Fruit fly (Drosophila melanogaster) whole organism, embryonic: ENCODE measurements around the gene CG18268.
A peak's percentile ranks its signal among the peaks of the same experiment; 100 is the strongest.

ENCODE experiments used
- Awh ChIP-seq: fragments of 200-800 bp; sonication (Bioruptor generic); IDR thresholded peaks from 2 replicates; pipeline ENCODE4, ENCODE4 v1.3.6; 2022; ENCODE audit warnings: missing biosample characterization, missing genetic modification characterization
- BtbVII ChIP-seq: fragments of 200-800 bp; sonication (Bioruptor generic); optimal IDR thresholded peaks from 3 replicates; lab custom pipeline; 2017; ENCODE audit warnings: missing biosample characterization, mild to moderate bottlenecking, missing genetic modification characterization
- Bteb2 ChIP-seq: fragments of 200-800 bp; sonication (Bioruptor generic); optimal IDR thresholded peaks from 2 replicates; lab custom pipeline; 2016; ENCODE audit warnings: missing biosample characterization, missing genetic modification characterization
- CG12744 ChIP-seq: fragments of 200-800 bp; sonication (Bioruptor generic); optimal IDR thresholded peaks from 2 replicates; lab custom pipeline; 2016; ENCODE audit warnings: missing biosample characterization, missing genetic modification characterization
- CG14050 ChIP-seq: fragments of 200-800 bp; sonication (Bioruptor generic); IDR thresholded peaks from 3 replicates; pipeline ENCODE4 v1.3.6; 2022; ENCODE audit warnings: missing biosample characterization, missing genetic modification characterization
- CG15514 ChIP-seq: fragments of 200-800 bp; sonication (Bioruptor generic); optimal IDR thresholded peaks from 3 replicates; lab custom pipeline; 2017; ENCODE audit warnings: missing biosample characterization, missing genetic modification characterization, mild to moderate bottlenecking, moderate library complexity, missing genetic modification reagents
- CG1602 ChIP-seq: fragments of 200-800 bp; sonication (Bioruptor generic); optimal IDR thresholded peaks from 3 replicates; lab custom pipeline; 2016; ENCODE audit warnings: missing biosample characterization, missing genetic modification characterization
- CG2875 ChIP-seq: fragments of 200-800 bp; sonication (Bioruptor generic); optimal IDR thresholded peaks from 2 replicates; lab custom pipeline; 2017; ENCODE audit warnings: missing biosample characterization, mild to moderate bottlenecking, missing genetic modification characterization, missing genetic modification reagents
- CG30020 ChIP-seq: fragments of 200-800 bp; optimal IDR thresholded peaks from 2 replicates; lab custom pipeline; 2019; ENCODE audit warnings: missing biosample characterization, mild to moderate bottlenecking, missing genetic modification characterization, moderate library complexity
- CG30403 ChIP-seq: fragments of 200-800 bp; sonication (Bioruptor generic); optimal IDR thresholded peaks from 3 replicates; lab custom pipeline; 2016; ENCODE audit warnings: missing biosample characterization, missing genetic modification characterization
- CG31441 ChIP-seq: fragments of 200-800 bp; sonication (Bioruptor generic); IDR thresholded peaks from 2 replicates; pipeline ENCODE4 v1.3.6; 2022; ENCODE audit warnings: missing biosample characterization, missing genetic modification characterization
- CG32532 ChIP-seq: fragments of 200-800 bp; sonication (Bioruptor generic); IDR thresholded peaks from 2 replicates; pipeline ENCODE4 v1.3.6; 2022; ENCODE audit warnings: missing biosample characterization, missing genetic modification characterization
- CG33213 ChIP-seq: fragments of 200-800 bp; sonication (Bioruptor generic); optimal IDR thresholded peaks from 3 replicates; lab custom pipeline; 2016; ENCODE audit warnings: missing biosample characterization, missing genetic modification characterization
- CG34422 ChIP-seq: fragments of 200-800 bp; sonication (Bioruptor generic); IDR thresholded peaks from 3 replicates; pipeline ENCODE4 v1.3.6; 2022; ENCODE audit warnings: missing biosample characterization, missing genetic modification characterization
- CG43689 ChIP-seq: fragments of 200-800 bp; sonication (Bioruptor generic); IDR thresholded peaks from 2 replicates; pipeline ENCODE4 v1.3.6; 2022; ENCODE audit warnings: missing biosample characterization, missing genetic modification characterization
- CG4617 ChIP-seq: fragments of 200-800 bp; sonication (Bioruptor generic); optimal IDR thresholded peaks from 3 replicates; lab custom pipeline; 2016; ENCODE audit warnings: missing biosample characterization, missing genetic modification characterization, borderline replicate concordance
- CG6254 ChIP-seq: fragments of 200-800 bp; sonication (Bioruptor generic); optimal IDR thresholded peaks from 3 replicates; lab custom pipeline; 2017; ENCODE audit warnings: mild to moderate bottlenecking, missing biosample characterization, missing genetic modification reagents, missing genetic modification characterization
- Chrac-16 ChIP-seq: fragments of 200-800 bp; sonication (Bioruptor generic); optimal IDR thresholded peaks from 3 replicates; lab custom pipeline; 2016; ENCODE audit warnings: missing biosample characterization, missing genetic modification characterization
- D19B ChIP-seq: fragments of 200-800 bp; sonication (Bioruptor generic); optimal IDR thresholded peaks from 2 replicates; lab custom pipeline; 2017; ENCODE audit warnings: missing biosample characterization, mild to moderate bottlenecking, missing genetic modification characterization
- Fer3 ChIP-seq: fragments of 200-800 bp; sonication (Bioruptor generic); optimal IDR thresholded peaks from 2 replicates; lab custom pipeline; 2018; ENCODE audit warnings: missing biosample characterization, mild to moderate bottlenecking, missing genetic modification characterization, moderate library complexity
- Hmx ChIP-seq: fragments of 200-800 bp; sonication (Bioruptor generic); optimal IDR thresholded peaks from 2 replicates; lab custom pipeline; 2016; ENCODE audit warnings: missing biosample characterization, missing genetic modification characterization
- Kr ChIP-seq: fragments of 200-800 bp; sonication (Bioruptor generic); optimal IDR thresholded peaks from 2 replicates; lab custom pipeline; 2017; ENCODE audit warnings: missing biosample characterization, mild to moderate bottlenecking, missing genetic modification characterization
- Nf-YB ChIP-seq: fragments of 200-800 bp; sonication (Bioruptor generic); optimal IDR thresholded peaks from 3 replicates; lab custom pipeline; 2019; ENCODE audit warnings: missing biosample characterization, mild to moderate bottlenecking, missing genetic modification characterization, moderate library complexity
- NfI ChIP-seq: fragments of 200-800 bp; sonication (Bioruptor generic); optimal IDR thresholded peaks from 3 replicates; lab custom pipeline; 2018; ENCODE audit warnings: missing biosample characterization, mild to moderate bottlenecking, missing genetic modification characterization, moderate library complexity
- PHDP ChIP-seq: fragments of 200-800 bp; sonication (Bioruptor generic); optimal IDR thresholded peaks from 3 replicates; lab custom pipeline; 2018; ENCODE audit warnings: missing biosample characterization, mild to moderate bottlenecking, missing genetic modification characterization, moderate library complexity
- Ravus ChIP-seq: fragments of 200-800 bp; sonication (Bioruptor generic); IDR thresholded peaks from 2 replicates; pipeline ENCODE4 v1.3.6; 2022; ENCODE audit warnings: missing biosample characterization, missing genetic modification characterization
- Sox100B ChIP-seq: fragments of 200-800 bp; sonication (Bioruptor generic); optimal IDR thresholded peaks from 3 replicates; lab custom pipeline; 2018; ENCODE audit warnings: missing biosample characterization, mild to moderate bottlenecking, missing genetic modification characterization
- Sox102F ChIP-seq: fragments of 200-800 bp; sonication (Bioruptor generic); optimal IDR thresholded peaks from 2 replicates; lab custom pipeline; 2018; ENCODE audit warnings: missing biosample characterization, mild to moderate bottlenecking, missing genetic modification characterization, moderate library complexity
- Tbp ChIP-seq: fragments of >200 bp; optimal IDR thresholded peaks from 2 replicates; lab custom pipeline; 2018; ENCODE audit warnings: missing biosample characterization, missing genetic modification characterization
- ab ChIP-seq: fragments of 200-800 bp; sonication (Bioruptor generic); optimal IDR thresholded peaks from 2 replicates; lab custom pipeline; 2016; ENCODE audit warnings: missing biosample characterization, missing genetic modification characterization
- bowl ChIP-seq: fragments of 200-800 bp; sonication (Bioruptor generic); IDR thresholded peaks from 2 replicates; pipeline ENCODE4 v1.3.6; 2022; ENCODE audit warnings: missing biosample characterization, missing genetic modification characterization
- br ChIP-seq: fragments of >200 bp; optimal IDR thresholded peaks from 2 replicates; lab custom pipeline; 2017
- caup ChIP-seq: fragments of 200-800 bp; sonication (Bioruptor generic); optimal IDR thresholded peaks from 3 replicates; lab custom pipeline; 2017; ENCODE audit warnings: missing biosample characterization, mild to moderate bottlenecking, missing genetic modification characterization, moderate library complexity; ENCODE audit not compliant: severe bottlenecking
- chn ChIP-seq: fragments of 200-800 bp; sonication (Bioruptor generic); optimal IDR thresholded peaks from 2 replicates; lab custom pipeline; 2016; ENCODE audit warnings: missing biosample characterization, missing genetic modification characterization
- ci ChIP-seq: fragments of 200-800 bp; sonication (Bioruptor generic); IDR thresholded peaks from 3 replicates; pipeline ENCODE4 v1.3.6; 2022; ENCODE audit warnings: missing biosample characterization, missing genetic modification characterization
- dan ChIP-seq: fragments of 200-800 bp; sonication (Bioruptor generic); IDR thresholded peaks from 2 replicates; pipeline ENCODE4 v1.3.6; 2022; ENCODE audit warnings: missing biosample characterization, missing genetic modification characterization
- dpn ChIP-seq, 2 experiments: fragments of 200-800 bp; sonication (Bioruptor generic); optimal IDR thresholded peaks; 3 replicates each; lab custom pipeline; 2016; ENCODE audit warnings: missing biosample characterization in 2 of 2, missing genetic modification characterization in 2 of 2
- inv ChIP-seq: fragments of 200-800 bp; sonication (Bioruptor generic); IDR thresholded peaks from 2 replicates; pipeline ENCODE4 v1.3.6; 2022; ENCODE audit warnings: missing biosample characterization, missing genetic modification characterization; ENCODE audit not compliant: partially characterized antibody
- lmd ChIP-seq: fragments of 200-800 bp; sonication (Bioruptor generic); IDR thresholded peaks from 2 replicates; pipeline ENCODE4 v1.3.6; 2022; ENCODE audit warnings: missing biosample characterization, missing genetic modification characterization
- lov ChIP-seq, 2 experiments: fragments of 200-800 bp in 1 of 2; fragments of >200 bp in 1 of 2; sonication (Bioruptor generic) in 1 of 2; IDR thresholded peaks in 1 of 2; optimal IDR thresholded peaks in 1 of 2; 2 replicates in 1 of 2; 3 replicates in 1 of 2; pipeline versions ENCODE4 v1.3.6 to Lab custom; 2017 to 2022; ENCODE audit warnings: missing biosample characterization in 1 of 2, missing genetic modification characterization in 1 of 2
- phol ChIP-seq: fragments of 200-800 bp; sonication (Bioruptor generic); optimal IDR thresholded peaks from 3 replicates; lab custom pipeline; 2018; ENCODE audit warnings: missing biosample characterization, mild to moderate bottlenecking, missing genetic modification characterization, moderate library complexity
- repo ChIP-seq: fragments of 200-800 bp; sonication (Bioruptor generic); optimal IDR thresholded peaks from 2 replicates; lab custom pipeline; 2016; ENCODE audit warnings: missing biosample characterization, missing genetic modification characterization
- ro ChIP-seq: fragments of 200-800 bp; sonication (Bioruptor generic); IDR thresholded peaks from 2 replicates; pipeline ENCODE4 v1.3.6; 2022; ENCODE audit warnings: missing biosample characterization, missing genetic modification characterization
- sc ChIP-seq, 3 experiments: fragments of >200 bp in 2 of 3; fragments of 200-800 bp in 1 of 3; sonication (Bioruptor generic) in 1 of 3; optimal IDR thresholded peaks; 2 replicates in 2 of 3; 3 replicates in 1 of 3; lab custom pipeline; 2017; ENCODE audit warnings: mild to moderate bottlenecking in 1 of 3, missing biosample characterization in 1 of 3, missing genetic modification characterization in 1 of 3, missing genetic modification reagents in 1 of 3
- schlank ChIP-seq: fragments of 200-800 bp; sonication (Bioruptor generic); optimal IDR thresholded peaks from 2 replicates; lab custom pipeline; 2018; ENCODE audit warnings: missing biosample characterization, mild to moderate bottlenecking, missing genetic modification characterization
- sima ChIP-seq: fragments of 200-800 bp; sonication (Bioruptor generic); optimal IDR thresholded peaks from 2 replicates; lab custom pipeline; 2016; ENCODE audit warnings: missing biosample characterization, missing genetic modification characterization
- stwl ChIP-seq: fragments of 200-800 bp; sonication (Bioruptor generic); optimal IDR thresholded peaks from 3 replicates; lab custom pipeline; 2018; ENCODE audit warnings: missing biosample characterization, mild to moderate bottlenecking, missing genetic modification characterization, moderate library complexity
- toy ChIP-seq: fragments of 200-800 bp; sonication (Bioruptor generic); IDR thresholded peaks from 2 replicates; pipeline ENCODE4 v1.3.6; 2022; ENCODE audit warnings: missing biosample characterization, missing genetic modification characterization
- tx ChIP-seq: fragments of 200-800 bp; sonication (Bioruptor generic); optimal IDR thresholded peaks from 2 replicates; lab custom pipeline; 2016; ENCODE audit warnings: missing biosample characterization, missing genetic modification characterization
- yki ChIP-seq: fragments of >200 bp; optimal IDR thresholded peaks from 3 replicates; lab custom pipeline; 2018
- zen ChIP-seq: fragments of 200-800 bp; sonication (Bioruptor generic); optimal IDR thresholded peaks from 3 replicates; lab custom pipeline; 2018; ENCODE audit warnings: missing biosample characterization, mild to moderate bottlenecking, missing genetic modification characterization, moderate library complexity

CG18268 gene

DNA sequence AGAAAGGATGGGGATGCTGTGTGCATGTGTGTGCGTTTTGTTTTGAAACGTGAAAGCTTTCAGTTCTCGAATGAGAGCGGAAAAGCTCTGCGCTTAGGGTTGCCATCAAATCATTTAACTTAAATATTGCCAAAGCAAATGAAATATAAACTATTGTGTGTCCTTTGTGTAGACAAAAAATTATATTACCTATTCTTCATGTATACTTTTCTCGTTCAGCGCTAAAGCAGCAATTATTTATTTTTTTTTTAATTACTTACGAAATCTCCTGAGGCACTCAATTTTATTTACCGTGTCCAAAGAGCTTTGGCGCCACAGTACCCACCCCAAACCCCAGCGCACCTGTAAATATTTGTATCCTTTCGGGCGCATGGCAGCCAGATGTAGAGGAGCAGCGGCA lies 17.3 kb upstream of the CG18268 start (continued):
- TF ChIP-seq lov (optimal IDR thresholded peaks at IDR 0.05; lab: Kevin White, UChicago) (no peak), lov (GFP tag; IDR thresholded peaks at IDR 0.05; lab: Robert Waterston, UW) (no peak), bowl (GFP tag; lab: Robert Waterston, UW) (no peak), Bteb2 (GFP tag; lab: Kevin White, UChicago) (no peak), CG4617 (GFP tag; lab: Kevin White, UChicago) (no peak), CG32532 (GFP tag; lab: Robert Waterston, UW) (peak; percentile 49), caup (GFP tag; lab: Kevin White, UChicago) (peak; percentile 19), br (no peak), CG12744 (GFP tag; lab: Kevin White, UChicago) (peak; percentile 18), BtbVII (GFP tag; lab: Kevin White, UChicago) (no peak), CG14050 (GFP tag; lab: Robert Waterston, UW) (no peak), CG34422 (GFP tag; lab: Robert Waterston, UW) (no peak), lmd (GFP tag; lab: Robert Waterston, UW) (peak; percentile 41; the same call in 1 of the 2 replicates), Kr (GFP tag; lab: Kevin White, UChicago) (no peak), tx (GFP tag; lab: Kevin White, UChicago) (no peak), Ravus (GFP tag; lab: Robert Waterston, UW) (no peak), CG30403 (GFP tag; lab: Kevin White, UChicago) (peak; percentile 49), Hmx (GFP tag; lab: Kevin White, UChicago) (no peak), phol (tag; lab: Kevin White, UChicago) (no peak), ci (no peak; the same call in 2 of the 3 replicates), yki (lab: Kevin White, UChicago) (no peak), CG2875 (no peak), ro (GFP tag; lab: Robert Waterston, UW) (no peak), dpn (GFP tag; optimal IDR thresholded peaks at IDR 0.05; lab: Kevin White, UChicago) (peak in 1 of 2 experiments; percentile 11), CG31441 (GFP tag; lab: Robert Waterston, UW) (0 out of 2 replicates have a peak, but pooled peaks have one; percentile 19), D19B (GFP tag; lab: Kevin White, UChicago) (peak; percentile 20), inv (GFP tag; lab: Robert Waterston, UW) (no peak), CG6254 (GFP tag; lab: Kevin White, UChicago) (no peak), dan (GFP tag; lab: Robert Waterston, UW) (no peak), CG30020 (no peak), chn (no peak), Chrac-16 (GFP tag; lab: Kevin White, UChicago) (no peak), stwl (tag; lab: Kevin White, UChicago) (no peak), Sox100B (GFP tag; lab: Kevin White, UChicago) (peak; percentile 3), toy (GFP tag; lab: Robert Waterston, UW) (no peak), sc (optimal IDR thresholded peaks at IDR 0.05; lab: Kevin White, UChicago) (no peak), sc (GFP tag; optimal IDR thresholded peaks at IDR 0.05; lab: Kevin White, UChicago) (no peak), CG33213 (GFP tag; lab: Kevin White, UChicago) (no peak), CG1602 (GFP tag; lab: Kevin White, UChicago) (no peak), PHDP (tag; lab: Kevin White, UChicago) (peak; percentile 28), schlank (tag; lab: Kevin White, UChicago) (no peak), Tbp (GFP tag; lab: Kevin White, UChicago) (no peak), ab (GFP tag; lab: Kevin White, UChicago) (no peak), zen (tag; lab: Kevin White, UChicago) (no peak), Fer3 (tag; lab: Kevin White, UChicago) (peak; percentile 39), Nf-YB (GFP tag; lab: Kevin White, UChicago) (no peak), Awh (GFP tag; lab: Robert Waterston, UW) (no peak), NfI (GFP tag; lab: Kevin White, UChicago) (peak; percentile 21), sima (GFP tag; lab: Kevin White, UChicago) (no peak), repo (GFP tag; lab: Kevin White, UChicago) (no peak), CG15514 (peak; percentile 26), CG43689 (GFP tag; lab: Robert Waterston, UW) (no peak), Sox102F (GFP tag; lab: Kevin White, UChicago) (peak; percentile 27)
